Fruit fly (Drosophila melanogaster) whole organism, embryonic: Measurements from ENCODE around the gene CG10194.
A peak's percentile ranks its signal among the peaks of the same experiment; 100 is the strongest.

Experiments used
- BEAF-32 ChIP-seq: fragments of 200-800 bp; sonication (Bioruptor generic); optimal IDR thresholded peaks from 3 replicates; lab custom pipeline; 2017; ENCODE audit warnings: missing biosample characterization, missing genetic modification characterization, mild to moderate bottlenecking, moderate library complexity, missing genetic modification reagents
- CG10543 ChIP-seq: fragments of 200-800 bp; sonication (Bioruptor generic); optimal IDR thresholded peaks from 3 replicates; lab custom pipeline; 2017; ENCODE audit warnings: missing biosample characterization, mild to moderate bottlenecking, missing genetic modification characterization, moderate library complexity
- CG11504 ChIP-seq: fragments of 200-800 bp; sonication (Bioruptor generic); optimal IDR thresholded peaks from 3 replicates; lab custom pipeline; 2019; ENCODE audit warnings: missing biosample characterization, mild to moderate bottlenecking, missing genetic modification characterization, moderate library complexity
- CG12071 ChIP-seq: fragments of 200-800 bp; sonication (Bioruptor generic); optimal IDR thresholded peaks from 3 replicates; lab custom pipeline; 2018; ENCODE audit warnings: missing biosample characterization, mild to moderate bottlenecking, missing genetic modification characterization
- CG1233 ChIP-seq: fragments of 200-800 bp; sonication (Bioruptor generic); optimal IDR thresholded peaks from 4 replicates; lab custom pipeline; 2018; ENCODE audit warnings: missing biosample characterization, mild to moderate bottlenecking, missing genetic modification characterization
- CG13775 ChIP-seq: fragments of 200-800 bp; sonication (Bioruptor generic); optimal IDR thresholded peaks from 3 replicates; lab custom pipeline; 2017; ENCODE audit warnings: missing biosample characterization, mild to moderate bottlenecking, missing genetic modification characterization
- CG13894 ChIP-seq: fragments of 200-800 bp; sonication (Bioruptor generic); optimal IDR thresholded peaks from 3 replicates; lab custom pipeline; 2018; ENCODE audit warnings: missing biosample characterization, mild to moderate bottlenecking, missing genetic modification characterization, moderate library complexity
- CG14441 ChIP-seq: fragments of 200-800 bp; sonication (Bioruptor generic); IDR thresholded peaks from 2 replicates; pipeline ENCODE4 v1.3.6; 2022; ENCODE audit warnings: missing biosample characterization, missing genetic modification characterization
- CG14965 ChIP-seq: fragments of 200-800 bp; sonication (Bioruptor generic); optimal IDR thresholded peaks from 2 replicates; lab custom pipeline; 2016; ENCODE audit warnings: missing biosample characterization, missing genetic modification characterization, borderline replicate concordance
- CG15269 ChIP-seq: fragments of 200-800 bp; sonication (Bioruptor generic); optimal IDR thresholded peaks from 2 replicates; lab custom pipeline; 2018; ENCODE audit warnings: missing biosample characterization, mild to moderate bottlenecking, missing genetic modification characterization, moderate library complexity
- CG17359 ChIP-seq: fragments of 200-800 bp; sonication (Bioruptor generic); optimal IDR thresholded peaks from 3 replicates; lab custom pipeline; 2018; ENCODE audit warnings: missing biosample characterization, mild to moderate bottlenecking, missing genetic modification characterization, moderate library complexity
- CG17361 ChIP-seq: fragments of 200-800 bp; sonication (Bioruptor generic); IDR thresholded peaks from 3 replicates; pipeline ENCODE4 v1.3.6; 2022; ENCODE audit warnings: missing biosample characterization, missing genetic modification characterization
- CG2712 ChIP-seq: fragments of 200-800 bp; optimal IDR thresholded peaks from 3 replicates; lab custom pipeline; 2019; ENCODE audit warnings: missing biosample characterization, mild to moderate bottlenecking, missing genetic modification characterization, moderate library complexity
- CG31388 ChIP-seq: fragments of 200-800 bp; sonication (Bioruptor generic); optimal IDR thresholded peaks from 2 replicates; lab custom pipeline; 2016; ENCODE audit warnings: missing biosample characterization, missing genetic modification characterization
- CG3847 ChIP-seq: fragments of 200-800 bp; sonication (Bioruptor generic); IDR thresholded peaks from 2 replicates; pipeline ENCODE4 v1.3.6; 2022; ENCODE audit warnings: missing biosample characterization, missing genetic modification characterization
- CG5953 ChIP-seq: fragments of 200-800 bp; sonication (Bioruptor generic); IDR thresholded peaks from 2 replicates; pipeline ENCODE4 v1.3.6; 2022; ENCODE audit warnings: missing biosample characterization, missing genetic modification characterization
- CG7839 ChIP-seq: fragments of 200-800 bp; sonication (Bioruptor generic); optimal IDR thresholded peaks from 3 replicates; lab custom pipeline; 2018; ENCODE audit warnings: missing biosample characterization, mild to moderate bottlenecking, missing genetic modification characterization, moderate library complexity
- CG7928 ChIP-seq: fragments of 200-800 bp; sonication (Bioruptor generic); optimal IDR thresholded peaks from 2 replicates; lab custom pipeline; 2017; ENCODE audit warnings: missing biosample characterization, mild to moderate bottlenecking, missing genetic modification characterization
- Dref ChIP-seq: fragments of 200-800 bp; sonication (Bioruptor generic); IDR thresholded peaks from 2 replicates; pipeline ENCODE4 v1.3.6; 2022; ENCODE audit warnings: missing biosample characterization, missing genetic modification characterization
- Elba2 ChIP-seq: fragments of 200-800 bp; sonication (Bioruptor generic); optimal IDR thresholded peaks from 3 replicates; lab custom pipeline; 2016; ENCODE audit warnings: missing biosample characterization, missing genetic modification characterization
- Ets65A ChIP-seq: fragments of 200-800 bp; sonication (Bioruptor generic); peaks from one replicate; lab custom pipeline; 2016; ENCODE audit warnings: missing biosample characterization, missing genetic modification characterization
- HLH54F ChIP-seq: fragments of 200-800 bp; sonication (Bioruptor generic); optimal IDR thresholded peaks from 3 replicates; lab custom pipeline; 2016; ENCODE audit warnings: missing biosample characterization, missing genetic modification characterization
- MESR4 ChIP-seq: fragments of 200-800 bp; sonication (Bioruptor generic); optimal IDR thresholded peaks from 2 replicates; lab custom pipeline; 2018; ENCODE audit warnings: missing biosample characterization, mild to moderate bottlenecking, missing genetic modification characterization, moderate library complexity
- Max ChIP-seq: fragments of 200-800 bp; sonication (Bioruptor generic); optimal IDR thresholded peaks from 2 replicates; lab custom pipeline; 2016; ENCODE audit warnings: missing biosample characterization, mild to moderate bottlenecking, missing genetic modification characterization
- Mrtf ChIP-seq: fragments of 200-800 bp; sonication (Bioruptor generic); IDR thresholded peaks from 3 replicates; pipeline ENCODE4 v1.3.6; 2022; ENCODE audit warnings: missing biosample characterization, missing genetic modification characterization
- NC2β ChIP-seq: fragments of 200-800 bp; sonication (Bioruptor generic); optimal IDR thresholded peaks from 2 replicates; lab custom pipeline; 2016; ENCODE audit warnings: missing biosample characterization, missing genetic modification characterization
- Sox100B ChIP-seq: fragments of 200-800 bp; sonication (Bioruptor generic); optimal IDR thresholded peaks from 3 replicates; lab custom pipeline; 2018; ENCODE audit warnings: missing biosample characterization, mild to moderate bottlenecking, missing genetic modification characterization
- Usf ChIP-seq: fragments of 200-800 bp; sonication (Bioruptor generic); optimal IDR thresholded peaks from 2 replicates; lab custom pipeline; 2017; ENCODE audit warnings: missing genotype, missing biosample characterization, missing genetic modification characterization
- Vsx1 ChIP-seq: fragments of 200-800 bp; sonication (Bioruptor generic); optimal IDR thresholded peaks from 2 replicates; lab custom pipeline; 2017; ENCODE audit warnings: missing biosample characterization, mild to moderate bottlenecking, missing genetic modification characterization, missing genetic modification reagents
- ab ChIP-seq: fragments of 200-800 bp; sonication (Bioruptor generic); optimal IDR thresholded peaks from 2 replicates; lab custom pipeline; 2016; ENCODE audit warnings: missing biosample characterization, missing genetic modification characterization
- ase ChIP-seq: fragments of 200-800 bp; sonication (Bioruptor generic); IDR thresholded peaks from 3 replicates; pipeline ENCODE4 v1.3.6; 2022; ENCODE audit warnings: missing biosample characterization, missing genetic modification characterization
- ci ChIP-seq: fragments of 200-800 bp; sonication (Bioruptor generic); IDR thresholded peaks from 3 replicates; pipeline ENCODE4 v1.3.6; 2022; ENCODE audit warnings: missing biosample characterization, missing genetic modification characterization
- crc ChIP-seq: fragments of 200-800 bp; sonication (Bioruptor generic); optimal IDR thresholded peaks from 2 replicates; lab custom pipeline; 2016; ENCODE audit warnings: missing biosample characterization, missing genetic modification characterization
- crp ChIP-seq, 2 experiments: fragments of 200-800 bp; sonication (Bioruptor generic); optimal IDR thresholded peaks; 2 replicates in 1 of 2; 3 replicates in 1 of 2; lab custom pipeline; 2017; ENCODE audit warnings: missing biosample characterization in 2 of 2, missing genetic modification characterization in 2 of 2, mild to moderate bottlenecking in 1 of 2, moderate library complexity in 1 of 2
- dati ChIP-seq: fragments of 200-800 bp; sonication (Bioruptor generic); IDR thresholded peaks from 2 replicates; pipeline ENCODE4 v1.3.6; 2022; ENCODE audit warnings: missing biosample characterization, missing genetic modification characterization
- dm ChIP-seq: fragments of 200-800 bp; sonication (Bioruptor generic); optimal IDR thresholded peaks from 3 replicates; lab custom pipeline; 2016; ENCODE audit warnings: missing biosample characterization, missing genetic modification characterization
- hth ChIP-seq: fragments of >200 bp; optimal IDR thresholded peaks from 2 replicates; lab custom pipeline; 2017; ENCODE audit warnings: inconsistent platforms
- kni ChIP-seq: fragments of 200-800 bp; sonication (Bioruptor generic); optimal IDR thresholded peaks from 3 replicates; lab custom pipeline; 2017; ENCODE audit warnings: mild to moderate bottlenecking, missing biosample characterization, missing genetic modification reagents, missing genetic modification characterization
- mirr ChIP-seq: fragments of 200-800 bp; sonication (Bioruptor generic); optimal IDR thresholded peaks from 3 replicates; lab custom pipeline; 2018; ENCODE audit warnings: missing biosample characterization, mild to moderate bottlenecking, missing genetic modification characterization
- nerfin-2 ChIP-seq: fragments of 200-800 bp; sonication (Bioruptor generic); IDR thresholded peaks from 2 replicates; pipeline ENCODE4 v1.3.6; 2022; ENCODE audit warnings: missing biosample characterization, missing genetic modification characterization; ENCODE audit not compliant: partially characterized antibody
- otp ChIP-seq: fragments of 200-800 bp; sonication (Bioruptor generic); IDR thresholded peaks from 3 replicates; pipeline ENCODE4, ENCODE4 v1.3.6; 2022; ENCODE audit warnings: missing biosample characterization, missing genetic modification characterization
- pan ChIP-seq, 4 experiments: fragments of >200 bp in 3 of 4; fragments of 200-800 bp in 1 of 4; sonication (Bioruptor generic) in 1 of 4; optimal IDR thresholded peaks in 3 of 4; IDR thresholded peaks in 1 of 4; 2 replicates each; pipeline versions ENCODE4 v1.3.6 to Lab custom; 2017 to 2022; ENCODE audit warnings: missing biosample characterization in 2 of 4, missing genetic modification characterization in 2 of 4, mixed read lengths in 1 of 4
- pb ChIP-seq: fragments of 200-800 bp; sonication (Bioruptor generic); optimal IDR thresholded peaks from 3 replicates; lab custom pipeline; 2016; ENCODE audit warnings: missing biosample characterization, missing genetic modification characterization
- phol ChIP-seq: fragments of 200-800 bp; sonication (Bioruptor generic); optimal IDR thresholded peaks from 3 replicates; lab custom pipeline; 2018; ENCODE audit warnings: missing biosample characterization, mild to moderate bottlenecking, missing genetic modification characterization, moderate library complexity
- sens-2 ChIP-seq: fragments of 200-800 bp; sonication (Bioruptor generic); IDR thresholded peaks from 2 replicates; pipeline ENCODE4 v1.3.6; 2022; ENCODE audit warnings: missing biosample characterization, missing genetic modification characterization
- sisA ChIP-seq: fragments of 200-800 bp; sonication (Bioruptor generic); IDR thresholded peaks from 2 replicates; pipeline ENCODE4 v1.3.6; 2022; ENCODE audit warnings: missing biosample characterization, missing genetic modification characterization
- sna ChIP-seq: fragments of 200-800 bp; sonication (Bioruptor generic); IDR thresholded peaks from 2 replicates; pipeline ENCODE4 v1.3.6; 2022; ENCODE audit warnings: missing biosample characterization, missing genetic modification characterization; ENCODE audit not compliant: partially characterized antibody
- tio ChIP-seq: fragments of 200-800 bp; sonication (Bioruptor generic); optimal IDR thresholded peaks from 2 replicates; lab custom pipeline; 2017; ENCODE audit warnings: missing biosample characterization, missing genetic modification characterization, inconsistent platforms
- vvl ChIP-seq: fragments of 200-800 bp; sonication (Bioruptor generic); IDR thresholded peaks from 2 replicates; pipeline ENCODE4 v1.3.6; 2022; ENCODE audit warnings: missing biosample characterization, missing genetic modification characterization
- z ChIP-seq: fragments of 200-800 bp; sonication (Bioruptor generic); IDR thresholded peaks from 3 replicates; pipeline ENCODE4 v1.3.6; 2022; ENCODE audit warnings: missing biosample characterization, missing genetic modification characterization
- zen2 ChIP-seq: fragments of 200-800 bp; sonication (Bioruptor generic); IDR thresholded peaks from 3 replicates; pipeline ENCODE4 v1.3.6; 2022; ENCODE audit warnings: missing biosample characterization, missing genetic modification characterization; ENCODE audit not compliant: partially characterized antibody

The CG10194 gene

dm6 chr2L:19533247-19533646, 43.3 kb upstream of the CG10194 start, which contains the start of gene CG33116 (continued):
- TF ChIP-seq phol (tag; lab: Kevin White, UChicago) (peak; percentile 82), CG7928 (GFP tag; lab: Kevin White, UChicago) (no peak), Max (peak; percentile 80), CG14965 (GFP tag; lab: Kevin White, UChicago) (peak; percentile 44), zen2 (GFP tag; lab: Robert Waterston, UW) (no peak), sisA (GFP tag; lab: Robert Waterston, UW) (peak; percentile 63), vvl (GFP tag; lab: Robert Waterston, UW) (peak; percentile 87), Elba2 (GFP tag; lab: Kevin White, UChicago) (peak; percentile 12), ase (peak; percentile 82), NC2β (GFP tag; lab: Kevin White, UChicago) (peak; percentile 84), dm (GFP tag; lab: Kevin White, UChicago) (peak; percentile 75), CG12071 (GFP tag; lab: Kevin White, UChicago) (peak; percentile 79), CG14441 (GFP tag; lab: Robert Waterston, UW) (peak; percentile 71), crp (GFP tag; optimal IDR thresholded peaks at IDR 0.05; lab: Kevin White, UChicago) (peak in 1 of 2 experiments; percentile 77), CG1233 (GFP tag; lab: Kevin White, UChicago) (peak; percentile 80), Mrtf (GFP tag; lab: Robert Waterston, UW) (peak; percentile 40; the same call in 1 of the 3 replicates), ci (GFP tag; lab: Robert Waterston, UW) (peak; percentile 92), CG3847 (GFP tag; lab: Robert Waterston, UW) (peak; percentile 83), Usf (GFP tag; lab: Kevin White, UChicago) (peak; percentile 65), tio (peak; percentile 70), sna (GFP tag; lab: Robert Waterston, UW) (no peak), CG2712 (peak; percentile 84), ab (GFP tag; lab: Kevin White, UChicago) (peak; percentile 26), CG31388 (no peak), Ets65A (peak; percentile 98), pb (peak; percentile 75), sens-2 (GFP tag; lab: Robert Waterston, UW) (no peak), CG5953 (GFP tag; lab: Robert Waterston, UW) (peak; percentile 70), HLH54F (GFP tag; lab: Kevin White, UChicago) (peak; percentile 92), Dref (peak; percentile 35; the same call in 1 of the 2 replicates), CG17361 (GFP tag; lab: Robert Waterston, UW) (peak; percentile 84), dati (GFP tag; lab: Robert Waterston, UW) (no peak), CG13894 (peak; percentile 38), mirr (peak; percentile 34)

DNA sequence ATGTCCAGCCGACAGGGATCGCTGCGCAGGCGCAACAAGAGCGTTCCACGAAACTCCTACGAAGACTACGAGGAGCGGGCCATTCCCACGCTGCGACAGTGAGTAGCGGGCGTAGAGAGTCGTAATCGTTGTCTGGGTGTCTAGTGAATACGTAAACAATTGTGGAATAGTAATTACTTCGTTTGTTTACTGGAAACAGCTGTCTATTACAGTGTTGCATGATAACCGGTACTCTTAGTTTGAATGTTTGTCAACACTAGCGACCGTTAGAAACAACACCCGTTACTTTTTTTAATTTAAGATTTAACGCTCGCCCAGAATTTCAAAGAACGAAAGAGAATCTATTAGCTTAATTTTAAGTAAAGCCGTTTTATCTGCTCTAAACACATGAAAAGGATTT, 40.2 kb upstream of the CG10194 start, which contains the start of gene CG10165:
Gene CG10165, minus strand, starts transcription at position 214 of the 400 bp plus-strand sequence.
- TF ChIP-seq zen2 (GFP tag; lab: Robert Waterston, UW) (no peak), Dref (no peak), CG7839 (tag; lab: Kevin White, UChicago) (no peak), CG10543 (GFP tag; lab: Kevin White, UChicago) (no peak), nerfin-2 (GFP tag; lab: Robert Waterston, UW) (no peak), CG17359 (no peak), CG13775 (GFP tag; lab: Kevin White, UChicago) (no peak), Vsx1 (GFP tag; lab: Kevin White, UChicago) (no peak), Sox100B (GFP tag; lab: Kevin White, UChicago) (no peak), pan (optimal IDR thresholded peaks at IDR 0.05; lab: Kevin White, UChicago) (no peak), pan (GFP tag; optimal IDR thresholded peaks at IDR 0.05 in 1 of 2, IDR thresholded peaks at IDR 0.05 in 1 of 2) (no peak), MESR4 (GFP tag; lab: Kevin White, UChicago) (peak; percentile 28), BEAF-32 (GFP tag; lab: Kevin White, UChicago) (peak; percentile 12), hth (lab: Kevin White, UChicago) (no peak), CG15269 (tag; lab: Kevin White, UChicago) (no peak), CG11504 (tag; lab: Kevin White, UChicago) (no peak), CG13894 (no peak), otp (no peak), kni (GFP tag; lab: Kevin White, UChicago) (no peak), z (no peak), crc (no peak)
